Worm (Caenorhabditis elegans) whole organism, mixed stage, embryonic: ENCODE results near the gene aqp-10.
"Not testable (repeated sequence)": the region's sequence is repeated elsewhere in the genome, so short reads cannot be mapped to it uniquely, and the experiment has no call there.

ENCODE experiments used
- ces-1 ChIP-seq: fragments of 150-350 bp; optimal IDR thresholded peaks from 2 replicates; lab custom pipeline; 2014; ENCODE audit warnings: missing biosample characterization, missing genetic modification reagents, missing genetic modification characterization
- lin-32 ChIP-seq: fragments of 200-800 bp; sonication (Bioruptor generic); optimal IDR thresholded peaks from 2 replicates; lab custom pipeline; 2018; ENCODE audit warnings: mild to moderate bottlenecking, missing genetic modification characterization, missing compliant biosample characterization
- nhr-12 ChIP-seq: fragments of 150-350 bp; optimal IDR thresholded peaks from 2 replicates; lab custom pipeline; 2014; ENCODE audit warnings: missing biosample characterization, missing genetic modification characterization

Gene aqp-10

DNA sequence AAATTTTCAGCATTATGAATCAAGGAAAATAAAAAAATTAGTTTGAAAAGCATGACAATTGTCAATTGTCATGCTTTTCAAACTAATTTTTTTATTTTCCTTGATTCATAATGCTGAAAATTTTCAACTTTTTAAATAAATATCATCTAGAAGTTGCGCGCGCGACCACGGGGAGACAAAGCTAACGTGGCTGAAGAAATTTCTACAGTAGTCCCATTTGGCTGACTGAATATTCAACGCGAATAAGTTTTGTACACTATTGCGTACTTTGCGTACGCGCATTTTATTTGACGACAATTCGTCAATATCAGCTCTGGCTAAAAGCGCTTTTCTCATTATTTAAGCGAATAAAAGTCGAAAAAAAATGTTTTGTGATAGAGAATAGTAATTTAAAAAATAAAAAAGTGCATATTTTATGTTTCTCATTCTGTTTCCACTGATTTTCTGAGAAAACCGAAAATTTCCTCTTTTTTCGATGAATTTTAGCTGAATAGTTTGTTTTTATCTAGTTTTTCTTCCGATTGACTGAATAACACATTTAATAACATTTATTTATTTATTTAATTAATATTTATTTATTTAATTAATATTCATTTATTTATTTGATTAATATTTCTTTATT, 50.9 kb downstream of the aqp-10 start, which contains the start of gene Y53C12A.11:
Y53C12A.11 (minus strand) TSS at position 68 of the 622 bp plus-strand sequence.
- not testable (repeated sequence) for TF ChIP-seq ces-1 (GFP tag; lab: Kevin White, UChicago); nhr-12 (tag; lab: Kevin White, UChicago); lin-32 (GFP tag; lab: Kevin White, UChicago)
